Worm (Caenorhabditis elegans) whole organism, young adult: Measurements from ENCODE around the gene nhr-205.

Source experiments
- B0336.3 ChIP-seq: fragments of 200-800 bp; sonication (Bioruptor generic); IDR thresholded peaks from 2 replicates; pipeline ENCODE4 v1.3.6; 2022; ENCODE audit warnings: missing genetic modification characterization, missing compliant biosample characterization
- C06A6.2 ChIP-seq: fragments of 200-800 bp; sonication (Bioruptor generic); conservative IDR thresholded peaks from 2 replicates; pipeline ENCODE4 v1.3.6; 2022; ENCODE audit warnings: missing genetic modification characterization, missing compliant biosample characterization
- F22D6.2 ChIP-seq: sonication (generic microtip); optimal IDR thresholded peaks from 2 replicates; lab custom pipeline; 2016; ENCODE audit warnings: mild to moderate bottlenecking, missing genetic modification characterization, missing compliant biosample characterization
- F49E8.2 ChIP-seq: sonication (generic microtip); optimal IDR thresholded peaks from 3 replicates; lab custom pipeline; 2017; ENCODE audit warnings: missing genetic modification characterization, mild to moderate bottlenecking, missing compliant biosample characterization, antibody characterized with exemption, moderate library complexity; ENCODE audit not compliant: insufficient read depth
- K11D2.4 ChIP-seq: fragments of 200-800 bp; sonication (Bioruptor generic); IDR thresholded peaks from 2 replicates; pipeline ENCODE4 v1.3.6; 2022; ENCODE audit warnings: missing genetic modification reagents, missing genetic modification characterization, missing compliant biosample characterization
- akir-1 ChIP-seq: fragments of 200-800 bp; sonication (Bioruptor generic); optimal IDR thresholded peaks from 2 replicates; lab custom pipeline; 2018; ENCODE audit warnings: mild to moderate bottlenecking, missing genetic modification characterization, moderate library complexity, missing compliant biosample characterization
- ama-1 ChIP-seq, 3 experiments: fragments of 150-350 bp in 1 of 3; sonication (generic microtip) in 2 of 3; optimal IDR thresholded peaks; 2 replicates each; lab custom pipeline; 2014 to 2018; ENCODE audit warnings: missing biosample characterization in 2 of 3, missing genetic modification characterization in 2 of 3, missing genetic modification reagents in 2 of 3
- attf-3 ChIP-seq: fragments of 200-800 bp; sonication (Bioruptor generic); conservative IDR thresholded peaks from 2 replicates; pipeline ENCODE4 v1.3.6; 2022; ENCODE audit warnings: missing genetic modification reagents, missing genetic modification characterization, missing compliant biosample characterization
- attf-5 ChIP-seq: fragments of 200-800 bp; sonication (Bioruptor generic); optimal IDR thresholded peaks from 2 replicates; lab custom pipeline; 2018; ENCODE audit warnings: mild to moderate bottlenecking, missing genetic modification characterization, missing compliant biosample characterization
- bed-1 ChIP-seq: fragments of 200-800 bp; sonication (Bioruptor generic); IDR thresholded peaks from 2 replicates; pipeline ENCODE4 v1.3.6; 2022; ENCODE audit warnings: missing genetic modification reagents, missing genetic modification characterization, missing compliant biosample characterization
- ccch-3 ChIP-seq: fragments of 200-800 bp; sonication (Bioruptor generic); optimal IDR thresholded peaks from 2 replicates; lab custom pipeline; 2018; ENCODE audit warnings: mild to moderate bottlenecking, missing genetic modification characterization, missing compliant biosample characterization
- ceh-100 ChIP-seq: fragments of 200-800 bp; sonication (Bioruptor generic); IDR thresholded peaks from 2 replicates; pipeline ENCODE4 v1.3.6; 2022; ENCODE audit warnings: missing genetic modification reagents, missing genetic modification characterization, missing compliant biosample characterization
- ceh-27 ChIP-seq: fragments of 200-800 bp; sonication (Bioruptor generic); optimal IDR thresholded peaks from 2 replicates; lab custom pipeline; 2018; ENCODE audit warnings: mild to moderate bottlenecking, missing genetic modification characterization, moderate library complexity, missing compliant biosample characterization
- ceh-40 ChIP-seq: fragments of 200-800 bp; sonication (Bioruptor generic); IDR thresholded peaks from 2 replicates; pipeline ENCODE4 v1.3.6; 2022; ENCODE audit warnings: missing genetic modification characterization, missing compliant biosample characterization
- ceh-58 ChIP-seq: fragments of 200-800 bp; sonication (Bioruptor generic); IDR thresholded peaks from 2 replicates; pipeline ENCODE4 v1.3.6; 2022; ENCODE audit warnings: missing genetic modification characterization, missing compliant biosample characterization
- dpff-1 ChIP-seq: sonication (generic microtip); optimal IDR thresholded peaks from 2 replicates; lab custom pipeline; 2017; ENCODE audit warnings: mild to moderate bottlenecking, missing genetic modification characterization, missing compliant biosample characterization
- gei-17 ChIP-seq: fragments of 200-800 bp; sonication (Bioruptor generic); optimal IDR thresholded peaks from 2 replicates; lab custom pipeline; 2018; ENCODE audit warnings: mild to moderate bottlenecking, missing genetic modification characterization, missing compliant biosample characterization
- him-1 ChIP-seq: sonication (generic microtip); optimal IDR thresholded peaks from 2 replicates; lab custom pipeline; 2016; ENCODE audit warnings: missing genotype, missing genetic modification reagents, missing genetic modification characterization, missing compliant biosample characterization
- let-526 ChIP-seq: fragments of 200-800 bp; sonication (Bioruptor generic); IDR thresholded peaks from 2 replicates; pipeline ENCODE4 v1.3.6; 2022; ENCODE audit warnings: missing genetic modification reagents, missing genetic modification characterization, missing compliant biosample characterization
- let-607 ChIP-seq, 2 experiments: fragments of 200-800 bp in 1 of 2; sonication (Bioruptor generic) in 1 of 2; sonication (generic microtip) in 1 of 2; optimal IDR thresholded peaks; 2 replicates each; lab custom pipeline; 2016 to 2018; ENCODE audit warnings: mild to moderate bottlenecking in 2 of 2, missing compliant biosample characterization in 2 of 2, missing genetic modification characterization in 2 of 2, moderate library complexity in 2 of 2, missing genotype in 1 of 2
- lin-26 ChIP-seq: fragments of 200-800 bp; sonication (Bioruptor generic); IDR thresholded peaks from 2 replicates; pipeline ENCODE4 v1.3.6; 2022; ENCODE audit warnings: missing genetic modification reagents, missing genetic modification characterization, missing compliant biosample characterization
- lin-54 ChIP-seq: fragments of 200-800 bp; sonication (Bioruptor generic); optimal IDR thresholded peaks from 2 replicates; lab custom pipeline; 2018; ENCODE audit warnings: mild to moderate bottlenecking, missing genetic modification characterization, missing compliant biosample characterization
- lir-1 ChIP-seq: fragments of 200-800 bp; sonication (Bioruptor generic); conservative IDR thresholded peaks from 2 replicates; pipeline ENCODE4 v1.3.6; 2022; ENCODE audit warnings: missing genetic modification reagents, missing genetic modification characterization, missing compliant biosample characterization
- lsl-1 ChIP-seq: fragments of 200-800 bp; sonication (Bioruptor generic); optimal IDR thresholded peaks from 2 replicates; lab custom pipeline; 2018; ENCODE audit warnings: mild to moderate bottlenecking, missing genetic modification characterization, moderate library complexity, missing compliant biosample characterization
- madf-6 ChIP-seq: fragments of 200-800 bp; sonication (Bioruptor generic); IDR thresholded peaks from 2 replicates; pipeline ENCODE4 v1.3.6; 2022; ENCODE audit warnings: missing genetic modification reagents, missing genetic modification characterization, missing compliant biosample characterization
- mcd-1 ChIP-seq: fragments of 200-800 bp; sonication (Bioruptor generic); IDR thresholded peaks from 2 replicates; pipeline ENCODE4 v1.3.6; 2022; ENCODE audit warnings: missing genetic modification reagents, missing genetic modification characterization, missing compliant biosample characterization
- mel-28 ChIP-seq: sonication (generic microtip); optimal IDR thresholded peaks from 2 replicates; lab custom pipeline; 2016; ENCODE audit warnings: borderline replicate concordance, mild to moderate bottlenecking, missing genetic modification characterization, missing compliant biosample characterization
- mes-4 ChIP-seq: sonication (generic microtip); optimal IDR thresholded peaks from 2 replicates; lab custom pipeline; 2016; ENCODE audit warnings: missing genotype, missing genetic modification characterization, missing compliant biosample characterization
- nhr-120 ChIP-seq: fragments of 200-800 bp; sonication (Bioruptor generic); IDR thresholded peaks from 2 replicates; pipeline ENCODE4 v1.3.6; 2022; ENCODE audit warnings: missing genetic modification characterization, missing compliant biosample characterization
- nhr-80 ChIP-seq: sonication (generic microtip); optimal IDR thresholded peaks from 2 replicates; lab custom pipeline; 2016; ENCODE audit warnings: missing genetic modification characterization, missing compliant biosample characterization
- pha-4 ChIP-seq: fragments of 150-350 bp; sonication (generic microtip); optimal IDR thresholded peaks from 2 replicates; lab custom pipeline; 2014; ENCODE audit warnings: missing biosample characterization, missing genetic modification reagents, missing genetic modification characterization
- rcor-1 ChIP-seq: fragments of 200-800 bp; sonication (Bioruptor generic); IDR thresholded peaks from 2 replicates; pipeline ENCODE4 v1.3.6; 2022; ENCODE audit warnings: missing genetic modification reagents, missing genetic modification characterization, missing compliant biosample characterization
- sea-2 ChIP-seq: fragments of 200-800 bp; sonication (Bioruptor generic); IDR thresholded peaks from 2 replicates; pipeline ENCODE4 v1.3.6; 2022; ENCODE audit warnings: missing genetic modification characterization, missing compliant biosample characterization
- sptf-2 ChIP-seq: fragments of 200-800 bp; sonication (Bioruptor generic); optimal IDR thresholded peaks from 2 replicates; lab custom pipeline; 2018; ENCODE audit warnings: mild to moderate bottlenecking, missing genetic modification characterization, missing compliant biosample characterization
- zfh-2 ChIP-seq: fragments of 200-800 bp; sonication (Bioruptor generic); conservative IDR thresholded peaks from 2 replicates; pipeline ENCODE4 v1.3.6; 2022; ENCODE audit warnings: missing genetic modification reagents, missing genetic modification characterization, missing compliant biosample characterization
- ztf-22 ChIP-seq: fragments of 200-800 bp; sonication (Bioruptor generic); optimal IDR thresholded peaks from 2 replicates; lab custom pipeline; 2018; ENCODE audit warnings: mild to moderate bottlenecking, missing genetic modification characterization, moderate library complexity, missing compliant biosample characterization
- ztf-25 ChIP-seq: fragments of 200-800 bp; sonication (Bioruptor generic); IDR thresholded peaks from 2 replicates; pipeline ENCODE4 v1.3.6; 2022; ENCODE audit warnings: missing genetic modification reagents, missing genetic modification characterization, missing compliant biosample characterization
- ztf-28 ChIP-seq: fragments of 200-800 bp; sonication (Bioruptor generic); IDR thresholded peaks from 2 replicates; pipeline ENCODE4 v1.3.6; 2022; ENCODE audit warnings: missing genetic modification reagents, missing genetic modification characterization, missing compliant biosample characterization
- ztf-3 ChIP-seq: fragments of 200-800 bp; sonication (Bioruptor generic); optimal IDR thresholded peaks from 2 replicates; lab custom pipeline; 2018; ENCODE audit warnings: mild to moderate bottlenecking, missing genetic modification characterization, missing compliant biosample characterization
- ztf-6 ChIP-seq: fragments of 200-800 bp; sonication (Bioruptor generic); IDR thresholded peaks from 2 replicates; pipeline ENCODE4 v1.3.6; 2022; ENCODE audit warnings: missing genetic modification reagents, missing genetic modification characterization, missing compliant biosample characterization

The nhr-205 gene

ce11 chrV:10039837-10040236 is 41.7 kb downstream of the nhr-205 start (continued):
- TF ChIP-seq C06A6.2 (0 out of 2 replicates have a peak, but pooled peaks have one; percentile 15), F49E8.2 (no peak), nhr-80 (tag; lab: Kevin White, UChicago) (peak; percentile 76), ama-1 (optimal IDR thresholded peaks at IDR 0.05; lab: Kevin White, UChicago) (no peak), ama-1 (GFP tag; optimal IDR thresholded peaks at IDR 0.05; lab: Kevin White, UChicago) (no peak), lir-1 (GFP tag; lab: Robert Waterston, UW) (peak; percentile 68), let-526 (GFP tag; lab: Robert Waterston, UW) (0 out of 2 replicates have a peak, but pooled peaks have one; percentile 65), mes-4 (tag; lab: Kevin White, UChicago) (no peak), lin-54 (GFP tag; lab: Kevin White, UChicago) (peak; percentile 36), let-607 (tag; optimal IDR thresholded peaks at IDR 0.05; lab: Kevin White, UChicago) (peak in 1 of 2 experiments; percentile 27), B0336.3 (peak; percentile 69), gei-17 (GFP tag; lab: Kevin White, UChicago) (peak; percentile 22), lin-26 (GFP tag; lab: Robert Waterston, UW) (no peak), attf-5 (GFP tag; lab: Kevin White, UChicago) (peak; percentile 32), bed-1 (GFP tag; lab: Robert Waterston, UW) (no peak), F22D6.2 (tag; lab: Kevin White, UChicago) (no peak), mcd-1 (GFP tag; lab: Robert Waterston, UW) (peak; percentile 59), akir-1 (GFP tag; lab: Kevin White, UChicago) (no peak), ztf-25 (no peak), attf-3 (GFP tag; lab: Robert Waterston, UW) (0 out of 2 replicates have a peak, but pooled peaks have one; percentile 22), sptf-2 (peak; percentile 13), ztf-3 (no peak), ceh-100 (GFP tag; lab: Robert Waterston, UW) (no peak), zfh-2 (GFP tag; lab: Robert Waterston, UW) (peak; percentile 79), ceh-40 (GFP tag; lab: Robert Waterston, UW) (no peak), him-1 (no peak), K11D2.4 (GFP tag; lab: Robert Waterston, UW) (0 out of 2 replicates have a peak, but pooled peaks have one; percentile 33), nhr-120 (GFP tag; lab: Robert Waterston, UW) (no peak), pha-4 (tag; lab: Kevin White, UChicago) (peak; percentile 62), ztf-6 (GFP tag; lab: Robert Waterston, UW) (no peak), ceh-58 (GFP tag; lab: Robert Waterston, UW) (no peak), ccch-3 (GFP tag; lab: Kevin White, UChicago) (no peak), rcor-1 (GFP tag; lab: Robert Waterston, UW) (no peak), ztf-22 (GFP tag; lab: Kevin White, UChicago) (no peak), sea-2 (GFP tag; lab: Robert Waterston, UW) (no peak), mel-28 (tag; lab: Kevin White, UChicago) (no peak), lsl-1 (no peak), ceh-27 (GFP tag; lab: Kevin White, UChicago) (peak; percentile 48), ztf-28 (GFP tag; lab: Robert Waterston, UW) (no peak), dpff-1 (tag; lab: Kevin White, UChicago) (no peak), madf-6 (GFP tag; lab: Robert Waterston, UW) (no peak)
